Fruit fly (Drosophila melanogaster) whole organism, prepupa: Measurements from ENCODE around the gene hoka.

ENCODE experiments used
- CG3032 ChIP-seq: fragments of 200-800 bp; optimal IDR thresholded peaks from 2 replicates; lab custom pipeline; 2019; ENCODE audit warnings: missing biosample characterization, mild to moderate bottlenecking, missing genetic modification characterization, moderate library complexity
- CG34406 ChIP-seq: fragments of 200-800 bp; sonication (Bioruptor generic); optimal IDR thresholded peaks from 3 replicates; lab custom pipeline; 2016; ENCODE audit warnings: missing biosample characterization, missing genetic modification characterization
- CG8119 ChIP-seq: fragments of 200-800 bp; sonication (Bioruptor generic); IDR thresholded peaks from 3 replicates; pipeline ENCODE4 v1.3.6; 2022; ENCODE audit warnings: missing biosample characterization, missing genetic modification characterization
- dac ChIP-seq: fragments of 200-800 bp; sonication (Bioruptor generic); optimal IDR thresholded peaks from 2 replicates; lab custom pipeline; 2017; ENCODE audit warnings: missing biosample characterization, mild to moderate bottlenecking, missing genetic modification characterization

DNA sequence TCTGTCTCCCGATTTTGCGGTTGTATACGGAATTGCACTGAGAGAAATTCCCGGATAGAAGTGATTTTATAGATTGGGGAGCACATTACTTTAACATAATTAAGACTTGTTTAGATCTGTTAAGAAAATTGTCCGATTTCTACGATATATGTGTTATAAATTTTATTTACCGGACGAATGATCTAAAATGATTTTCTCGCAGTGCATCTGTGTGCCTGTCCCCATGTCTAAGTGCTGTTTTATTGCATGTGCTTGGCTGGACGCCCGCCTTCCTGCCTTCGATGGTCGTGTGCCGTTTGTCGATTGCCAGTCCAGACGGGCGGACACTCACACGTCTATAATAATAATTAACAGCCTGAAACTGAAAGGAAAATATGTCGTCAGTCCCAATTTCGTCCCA is 22.2 kb downstream of the hoka start:
- TF ChIP-seq CG34406 (no peak), CG3032 (no peak), CG8119 (GFP tag; lab: Robert Waterston, UW) (no peak), dac (GFP tag; lab: Kevin White, UChicago) (no peak)
